Fruit fly (Drosophila melanogaster) whole organism, embryonic: ENCODE measurements around the gene CG6511.
A peak's percentile ranks its signal among the peaks of the same experiment; 100 is the strongest.

Experiments
- Blimp-1 ChIP-seq: fragments of 200-800 bp; sonication (Bioruptor generic); optimal IDR thresholded peaks from 3 replicates; lab custom pipeline; 2018; ENCODE audit warnings: missing biosample characterization, missing genetic modification characterization, mild to moderate bottlenecking, moderate library complexity, missing genetic modification reagents
- CG11723 ChIP-seq: fragments of 200-800 bp; sonication (Bioruptor generic); optimal IDR thresholded peaks from 2 replicates; lab custom pipeline; 2017; ENCODE audit warnings: missing biosample characterization, mild to moderate bottlenecking, missing genetic modification characterization
- CG12155 ChIP-seq: fragments of 200-800 bp; sonication (Bioruptor generic); optimal IDR thresholded peaks from 3 replicates; lab custom pipeline; 2016; ENCODE audit warnings: missing biosample characterization, missing genetic modification characterization
- CG13296 ChIP-seq: fragments of 200-800 bp; sonication (Bioruptor generic); optimal IDR thresholded peaks from 3 replicates; lab custom pipeline; 2018; ENCODE audit warnings: missing biosample characterization, mild to moderate bottlenecking, missing genetic modification characterization
- CG13424 ChIP-seq: fragments of 200-800 bp; sonication (Bioruptor generic); optimal IDR thresholded peaks from 2 replicates; lab custom pipeline; 2019; ENCODE audit warnings: missing biosample characterization, mild to moderate bottlenecking, missing genetic modification characterization, moderate library complexity
- CG14710 ChIP-seq: fragments of 200-800 bp; sonication (Bioruptor generic); optimal IDR thresholded peaks from 3 replicates; lab custom pipeline; 2019; ENCODE audit warnings: missing biosample characterization, mild to moderate bottlenecking, missing genetic modification characterization, moderate library complexity
- CG15269 ChIP-seq: fragments of 200-800 bp; sonication (Bioruptor generic); optimal IDR thresholded peaks from 2 replicates; lab custom pipeline; 2018; ENCODE audit warnings: missing biosample characterization, mild to moderate bottlenecking, missing genetic modification characterization, moderate library complexity
- CG17186 ChIP-seq: fragments of 200-800 bp; sonication (Bioruptor generic); optimal IDR thresholded peaks from 3 replicates; lab custom pipeline; 2017; ENCODE audit warnings: missing biosample characterization, missing genetic modification reagents, missing genetic modification characterization
- CG17385 ChIP-seq: fragments of 200-800 bp; sonication (Bioruptor generic); optimal IDR thresholded peaks from 3 replicates; lab custom pipeline; 2018; ENCODE audit warnings: missing biosample characterization, mild to moderate bottlenecking, missing genetic modification characterization
- CG2678 ChIP-seq: fragments of 200-800 bp; sonication (Bioruptor generic); optimal IDR thresholded peaks from 3 replicates; lab custom pipeline; 2019; ENCODE audit warnings: missing biosample characterization, mild to moderate bottlenecking, missing genetic modification characterization, moderate library complexity
- CG3065 ChIP-seq: fragments of 200-800 bp; sonication (Bioruptor generic); optimal IDR thresholded peaks from 2 replicates; lab custom pipeline; 2016; ENCODE audit warnings: missing biosample characterization, missing genetic modification characterization
- CG32767 ChIP-seq: fragments of 200-800 bp; sonication (Bioruptor generic); IDR thresholded peaks from 2 replicates; pipeline ENCODE4 v1.3.6; 2022; ENCODE audit warnings: missing biosample characterization, missing genetic modification characterization
- CG42726 ChIP-seq: fragments of 200-800 bp; sonication (Bioruptor generic); IDR thresholded peaks from 2 replicates; pipeline ENCODE4 v1.3.6; 2022; ENCODE audit warnings: missing biosample characterization, missing genetic modification characterization; ENCODE audit not compliant: partially characterized antibody
- CG4424 ChIP-seq: fragments of 200-800 bp; sonication (Bioruptor generic); optimal IDR thresholded peaks from 3 replicates; lab custom pipeline; 2016; ENCODE audit warnings: missing biosample characterization, missing genetic modification characterization
- CG4820 ChIP-seq: fragments of 200-800 bp; sonication (Bioruptor generic); optimal IDR thresholded peaks from 3 replicates; lab custom pipeline; 2016; ENCODE audit warnings: missing biosample characterization, missing genetic modification characterization
- CG6654 ChIP-seq: fragments of 200-800 bp; sonication (Bioruptor generic); optimal IDR thresholded peaks from 2 replicates; lab custom pipeline; 2017; ENCODE audit warnings: missing biosample characterization, mild to moderate bottlenecking, missing genetic modification characterization
- CG7357 ChIP-seq: fragments of 200-800 bp; sonication (Bioruptor generic); IDR thresholded peaks from 3 replicates; pipeline ENCODE4 v1.3.6; 2022; ENCODE audit warnings: missing biosample characterization, missing genetic modification characterization
- CG7372 ChIP-seq: fragments of 200-800 bp; sonication (Bioruptor generic); IDR thresholded peaks from 2 replicates; pipeline ENCODE4 v1.3.6; 2022; ENCODE audit warnings: missing biosample characterization, missing genetic modification characterization
- CG7963 ChIP-seq: fragments of 200-800 bp; sonication (Bioruptor generic); IDR thresholded peaks from 3 replicates; pipeline ENCODE4 v1.3.6; 2022; ENCODE audit warnings: missing biosample characterization, missing genetic modification characterization; ENCODE audit not compliant: partially characterized antibody
- Drgx ChIP-seq: fragments of 200-800 bp; sonication (Bioruptor generic); IDR thresholded peaks from 2 replicates; pipeline ENCODE4 v1.3.6; 2022; ENCODE audit warnings: missing biosample characterization, missing genetic modification characterization
- Elba2 ChIP-seq: fragments of 200-800 bp; sonication (Bioruptor generic); optimal IDR thresholded peaks from 3 replicates; lab custom pipeline; 2016; ENCODE audit warnings: missing biosample characterization, missing genetic modification characterization
- Ets97D ChIP-seq: fragments of 200-800 bp; sonication (Bioruptor generic); optimal IDR thresholded peaks from 3 replicates; lab custom pipeline; 2016; ENCODE audit warnings: missing biosample characterization, missing genetic modification characterization
- GATAe ChIP-seq: fragments of 200-800 bp; sonication (Bioruptor generic); conservative IDR thresholded peaks from 2 replicates; pipeline ENCODE4 v1.3.6; 2022; ENCODE audit warnings: missing biosample characterization, missing genetic modification characterization
- H2.0 ChIP-seq: fragments of 200-800 bp; sonication (Bioruptor generic); IDR thresholded peaks from 2 replicates; pipeline ENCODE4 v1.3.6; 2022; ENCODE audit warnings: missing biosample characterization, missing genetic modification characterization
- HHEX ChIP-seq: fragments of 200-800 bp; sonication (Bioruptor generic); optimal IDR thresholded peaks from 3 replicates; lab custom pipeline; 2017; ENCODE audit warnings: missing biosample characterization, mild to moderate bottlenecking, missing genetic modification characterization, missing genetic modification reagents
- Hr78 ChIP-seq, 2 experiments: fragments of 200-800 bp in 1 of 2; fragments of >200 bp in 1 of 2; sonication (Bioruptor generic) in 1 of 2; optimal IDR thresholded peaks; 2 replicates each; lab custom pipeline; 2017 to 2019; ENCODE audit warnings: missing biosample characterization in 2 of 2, missing genetic modification characterization in 2 of 2, mild to moderate bottlenecking in 1 of 2, moderate library complexity in 1 of 2
- MESR4 ChIP-seq: fragments of 200-800 bp; sonication (Bioruptor generic); optimal IDR thresholded peaks from 2 replicates; lab custom pipeline; 2018; ENCODE audit warnings: missing biosample characterization, mild to moderate bottlenecking, missing genetic modification characterization, moderate library complexity
- Max ChIP-seq: fragments of 200-800 bp; sonication (Bioruptor generic); optimal IDR thresholded peaks from 2 replicates; lab custom pipeline; 2016; ENCODE audit warnings: missing biosample characterization, mild to moderate bottlenecking, missing genetic modification characterization
- Ravus ChIP-seq: fragments of 200-800 bp; sonication (Bioruptor generic); IDR thresholded peaks from 2 replicates; pipeline ENCODE4 v1.3.6; 2022; ENCODE audit warnings: missing biosample characterization, missing genetic modification characterization
- Vsx1 ChIP-seq: fragments of 200-800 bp; sonication (Bioruptor generic); optimal IDR thresholded peaks from 2 replicates; lab custom pipeline; 2017; ENCODE audit warnings: missing biosample characterization, mild to moderate bottlenecking, missing genetic modification characterization, missing genetic modification reagents
- bigmax ChIP-seq: fragments of 200-800 bp; sonication (Bioruptor generic); optimal IDR thresholded peaks from 2 replicates; lab custom pipeline; 2018; ENCODE audit warnings: missing biosample characterization, mild to moderate bottlenecking, missing genetic modification characterization
- cad ChIP-seq: fragments of >200 bp; optimal IDR thresholded peaks from 2 replicates; lab custom pipeline; 2017; ENCODE audit warnings: missing biosample characterization, missing genetic modification characterization
- cg ChIP-seq: fragments of 200-800 bp; sonication (Bioruptor generic); optimal IDR thresholded peaks from 3 replicates; lab custom pipeline; 2019; ENCODE audit warnings: missing biosample characterization, mild to moderate bottlenecking, missing genetic modification characterization, moderate library complexity
- crp ChIP-seq, 2 experiments: fragments of 200-800 bp; sonication (Bioruptor generic); optimal IDR thresholded peaks; 2 replicates in 1 of 2; 3 replicates in 1 of 2; lab custom pipeline; 2017; ENCODE audit warnings: missing biosample characterization in 2 of 2, missing genetic modification characterization in 2 of 2, mild to moderate bottlenecking in 1 of 2, moderate library complexity in 1 of 2
- gsb-n ChIP-seq: fragments of 200-800 bp; sonication (Bioruptor generic); optimal IDR thresholded peaks from 3 replicates; lab custom pipeline; 2018; ENCODE audit warnings: missing biosample characterization, mild to moderate bottlenecking, missing genetic modification characterization
- hth ChIP-seq: fragments of >200 bp; optimal IDR thresholded peaks from 2 replicates; lab custom pipeline; 2017; ENCODE audit warnings: inconsistent platforms
- jing ChIP-seq: fragments of 200-800 bp; sonication (Bioruptor generic); optimal IDR thresholded peaks from 2 replicates; lab custom pipeline; 2018; ENCODE audit warnings: missing biosample characterization, mild to moderate bottlenecking, missing genetic modification characterization
- lab ChIP-seq: fragments of 200-800 bp; sonication (Bioruptor generic); optimal IDR thresholded peaks from 3 replicates; lab custom pipeline; 2017; ENCODE audit warnings: missing biosample characterization, missing genetic modification characterization, mild to moderate bottlenecking, moderate library complexity, missing genetic modification reagents
- lov ChIP-seq, 2 experiments: fragments of 200-800 bp in 1 of 2; fragments of >200 bp in 1 of 2; sonication (Bioruptor generic) in 1 of 2; IDR thresholded peaks in 1 of 2; optimal IDR thresholded peaks in 1 of 2; 2 replicates in 1 of 2; 3 replicates in 1 of 2; pipeline versions ENCODE4 v1.3.6 to Lab custom; 2017 to 2022; ENCODE audit warnings: missing biosample characterization in 1 of 2, missing genetic modification characterization in 1 of 2
- luna ChIP-seq: fragments of 200-800 bp; sonication (Bioruptor generic); optimal IDR thresholded peaks from 2 replicates; lab custom pipeline; 2016; ENCODE audit warnings: missing biosample characterization, missing genetic modification characterization
- mirr ChIP-seq: fragments of 200-800 bp; sonication (Bioruptor generic); optimal IDR thresholded peaks from 3 replicates; lab custom pipeline; 2018; ENCODE audit warnings: missing biosample characterization, mild to moderate bottlenecking, missing genetic modification characterization
- mld ChIP-seq: fragments of 200-800 bp; sonication (Bioruptor generic); IDR thresholded peaks from 3 replicates; pipeline ENCODE4 v1.3.6; 2022; ENCODE audit warnings: missing biosample characterization, missing genetic modification characterization; ENCODE audit not compliant: partially characterized antibody
- scrt ChIP-seq: fragments of 200-800 bp; sonication (Bioruptor generic); optimal IDR thresholded peaks from 2 replicates; lab custom pipeline; 2018; ENCODE audit warnings: missing biosample characterization, mild to moderate bottlenecking, missing genetic modification characterization, moderate library complexity
- seq ChIP-seq: fragments of 200-800 bp; sonication (Bioruptor generic); IDR thresholded peaks from 2 replicates; pipeline ENCODE4 v1.3.6; 2022; ENCODE audit warnings: missing biosample characterization, missing genetic modification characterization
- sna ChIP-seq: fragments of 200-800 bp; sonication (Bioruptor generic); IDR thresholded peaks from 2 replicates; pipeline ENCODE4 v1.3.6; 2022; ENCODE audit warnings: missing biosample characterization, missing genetic modification characterization; ENCODE audit not compliant: partially characterized antibody
- vfl ChIP-seq: fragments of 200-800 bp; sonication (Bioruptor generic); optimal IDR thresholded peaks from 2 replicates; lab custom pipeline; 2016; ENCODE audit warnings: missing biosample characterization, missing genetic modification characterization
- vvl ChIP-seq: fragments of 200-800 bp; sonication (Bioruptor generic); IDR thresholded peaks from 2 replicates; pipeline ENCODE4 v1.3.6; 2022; ENCODE audit warnings: missing biosample characterization, missing genetic modification characterization

Gene CG6511

dm6 chr3L:8691891-8692874, 28.9 kb upstream of the CG6511 start (continued):
- peak; percentile 58 for TF ChIP-seq Vsx1
- TF ChIP-seq Blimp-1 (GFP tag; lab: Kevin White, UChicago): no peak
- no peak for TF ChIP-seq Elba2 (GFP tag; lab: Kevin White, UChicago)
- no peak for TF ChIP-seq luna
- peak; percentile 43 for TF ChIP-seq CG4424 (GFP tag; lab: Kevin White, UChicago)
- TF ChIP-seq cad (GFP tag; lab: Kevin White, UChicago): no peak
- no peak for TF ChIP-seq bigmax
- peak; percentile 34 for TF ChIP-seq HHEX
- no peak for TF ChIP-seq CG13296
- no peak for TF ChIP-seq CG17186 (GFP tag; lab: Kevin White, UChicago)
- no peak for TF ChIP-seq CG7372
- no peak for TF ChIP-seq CG7963 (GFP tag; lab: Robert Waterston, UW)
- no peak for TF ChIP-seq CG6654 (GFP tag; lab: Kevin White, UChicago)
- TF ChIP-seq CG14710 (tag; lab: Kevin White, UChicago): peak; percentile 41
- no peak for TF ChIP-seq CG42726 (GFP tag; lab: Robert Waterston, UW)
- peak; percentile 30 for TF ChIP-seq cg (GFP tag; lab: Kevin White, UChicago)
- peak; percentile 63 for TF ChIP-seq CG13424 (tag; lab: Kevin White, UChicago)
- no peak for TF ChIP-seq CG32767 (GFP tag; lab: Robert Waterston, UW)
- TF ChIP-seq vvl: no peak
- TF ChIP-seq Drgx (GFP tag; lab: Robert Waterston, UW): peak; percentile 44
- TF ChIP-seq jing (GFP tag; lab: Kevin White, UChicago): no peak
- no peak for TF ChIP-seq Max (GFP tag; lab: Kevin White, UChicago)
- peak; percentile 53 for TF ChIP-seq CG17385 (GFP tag; lab: Kevin White, UChicago)
- peak; percentile 44 for TF ChIP-seq CG12155
- no peak for TF ChIP-seq Ets97D (GFP tag; lab: Kevin White, UChicago)
- TF ChIP-seq crp (GFP tag; optimal IDR thresholded peaks at IDR 0.05; lab: Kevin White, UChicago): no peak
- no peak for TF ChIP-seq MESR4
- TF ChIP-seq Hr78 (GFP tag; optimal IDR thresholded peaks at IDR 0.05; lab: Kevin White, UChicago): peak in 1 of 2 experiments; percentile 35
- TF ChIP-seq CG4820 (GFP tag; lab: Kevin White, UChicago): peak; percentile 33
- TF ChIP-seq lab (GFP tag; lab: Kevin White, UChicago): peak; percentile 59
- no peak for TF ChIP-seq gsb-n (tag; lab: Kevin White, UChicago)
- no peak for TF ChIP-seq vfl (GFP tag; lab: Kevin White, UChicago)
- TF ChIP-seq CG2678 (tag; lab: Kevin White, UChicago): peak; percentile 82
- no peak for TF ChIP-seq Ravus (GFP tag; lab: Robert Waterston, UW)
- no peak for TF ChIP-seq hth (lab: Kevin White, UChicago)
- peak; percentile 26 for TF ChIP-seq CG11723 (GFP tag; lab: Kevin White, UChicago)
- TF ChIP-seq mld (GFP tag; lab: Robert Waterston, UW): no peak
- no peak for TF ChIP-seq H2.0
- peak; percentile 45 for TF ChIP-seq GATAe
- no peak for TF ChIP-seq sna (GFP tag; lab: Robert Waterston, UW)
- TF ChIP-seq CG3065 (GFP tag; lab: Kevin White, UChicago): no peak
- TF ChIP-seq lov (optimal IDR thresholded peaks at IDR 0.05; lab: Kevin White, UChicago): no peak
- no peak for TF ChIP-seq lov (GFP tag; IDR thresholded peaks at IDR 0.05; lab: Robert Waterston, UW)
- TF ChIP-seq CG15269 (tag; lab: Kevin White, UChicago): peak; percentile 53
- no peak for TF ChIP-seq CG7357 (GFP tag; lab: Robert Waterston, UW)
- TF ChIP-seq mirr (GFP tag; lab: Kevin White, UChicago): peak; percentile 59
- TF ChIP-seq seq (GFP tag; lab: Robert Waterston, UW): no peak
- TF ChIP-seq scrt (GFP tag; lab: Kevin White, UChicago): no peak
